Worm (Caenorhabditis elegans) whole organism, young adult: ENCODE data around the gene mrps-2.

Experiments
- B0035.1 ChIP-seq: sonication (generic microtip); optimal IDR thresholded peaks from 2 replicates; lab custom pipeline; 2016; ENCODE audit warnings: missing genetic modification characterization, mild to moderate bottlenecking, missing compliant biosample characterization, missing genotype, missing genetic modification reagents
- B0261.1 ChIP-seq: sonication (generic microtip); optimal IDR thresholded peaks from 2 replicates; lab custom pipeline; 2016; ENCODE audit warnings: mild to moderate bottlenecking, missing genetic modification characterization, moderate library complexity, missing compliant biosample characterization
- F33H1.4 ChIP-seq: fragments of 200-800 bp; sonication (Bioruptor generic); IDR thresholded peaks from 2 replicates; pipeline ENCODE4 v1.3.6; 2022; ENCODE audit warnings: missing genetic modification reagents, missing genetic modification characterization, missing compliant biosample characterization
- F39B2.1 ChIP-seq: fragments of 200-800 bp; sonication (Bioruptor generic); IDR thresholded peaks from 2 replicates; pipeline ENCODE4 v1.3.6; 2022; ENCODE audit warnings: missing genetic modification reagents, missing genetic modification characterization, missing compliant biosample characterization
- F49E8.2 ChIP-seq: sonication (generic microtip); optimal IDR thresholded peaks from 3 replicates; lab custom pipeline; 2017; ENCODE audit warnings: missing genetic modification characterization, mild to moderate bottlenecking, missing compliant biosample characterization, antibody characterized with exemption, moderate library complexity; ENCODE audit not compliant: insufficient read depth
- K11D2.4 ChIP-seq: fragments of 200-800 bp; sonication (Bioruptor generic); IDR thresholded peaks from 2 replicates; pipeline ENCODE4 v1.3.6; 2022; ENCODE audit warnings: missing genetic modification reagents, missing genetic modification characterization, missing compliant biosample characterization
- K12H6.12 ChIP-seq: fragments of 200-800 bp; sonication (Bioruptor generic); optimal IDR thresholded peaks from 2 replicates; lab custom pipeline; 2018; ENCODE audit warnings: mild to moderate bottlenecking, missing genetic modification characterization, missing compliant biosample characterization
- Y67H2A.10 ChIP-seq: fragments of 200-800 bp; sonication (Bioruptor generic); conservative IDR thresholded peaks from 2 replicates; pipeline ENCODE4 v1.3.6; 2022; ENCODE audit warnings: missing genetic modification reagents, missing genetic modification characterization, missing compliant biosample characterization
- akir-1 ChIP-seq: fragments of 200-800 bp; sonication (Bioruptor generic); optimal IDR thresholded peaks from 2 replicates; lab custom pipeline; 2018; ENCODE audit warnings: mild to moderate bottlenecking, missing genetic modification characterization, moderate library complexity, missing compliant biosample characterization
- aptf-3 ChIP-seq: fragments of 200-800 bp; sonication (Bioruptor generic); IDR thresholded peaks from 2 replicates; pipeline ENCODE4 v1.3.6; 2022; ENCODE audit warnings: missing genetic modification characterization, missing compliant biosample characterization
- atf-7 ChIP-seq: sonication (generic microtip); optimal IDR thresholded peaks from 2 replicates; lab custom pipeline; 2017; ENCODE audit warnings: mild to moderate bottlenecking, missing genetic modification characterization, missing compliant biosample characterization
- attf-5 ChIP-seq: fragments of 200-800 bp; sonication (Bioruptor generic); optimal IDR thresholded peaks from 2 replicates; lab custom pipeline; 2018; ENCODE audit warnings: mild to moderate bottlenecking, missing genetic modification characterization, missing compliant biosample characterization
- attf-6 ChIP-seq: fragments of 200-800 bp; sonication (Bioruptor generic); IDR thresholded peaks from 2 replicates; pipeline ENCODE4 v1.3.6; 2022; ENCODE audit warnings: missing genetic modification reagents, missing genetic modification characterization, missing compliant biosample characterization
- bed-1 ChIP-seq: fragments of 200-800 bp; sonication (Bioruptor generic); IDR thresholded peaks from 2 replicates; pipeline ENCODE4 v1.3.6; 2022; ENCODE audit warnings: missing genetic modification reagents, missing genetic modification characterization, missing compliant biosample characterization
- ccch-3 ChIP-seq: fragments of 200-800 bp; sonication (Bioruptor generic); optimal IDR thresholded peaks from 2 replicates; lab custom pipeline; 2018; ENCODE audit warnings: mild to moderate bottlenecking, missing genetic modification characterization, missing compliant biosample characterization
- ceh-27 ChIP-seq: fragments of 200-800 bp; sonication (Bioruptor generic); optimal IDR thresholded peaks from 2 replicates; lab custom pipeline; 2018; ENCODE audit warnings: mild to moderate bottlenecking, missing genetic modification characterization, moderate library complexity, missing compliant biosample characterization
- ceh-40 ChIP-seq: fragments of 200-800 bp; sonication (Bioruptor generic); IDR thresholded peaks from 2 replicates; pipeline ENCODE4 v1.3.6; 2022; ENCODE audit warnings: missing genetic modification characterization, missing compliant biosample characterization
- ceh-58 ChIP-seq: fragments of 200-800 bp; sonication (Bioruptor generic); IDR thresholded peaks from 2 replicates; pipeline ENCODE4 v1.3.6; 2022; ENCODE audit warnings: missing genetic modification characterization, missing compliant biosample characterization
- ceh-91 ChIP-seq: fragments of 200-800 bp; sonication (Bioruptor generic); IDR thresholded peaks from 2 replicates; pipeline ENCODE4 v1.3.6; 2022; ENCODE audit warnings: missing genetic modification reagents, missing genetic modification characterization, missing compliant biosample characterization
- dpff-1 ChIP-seq: sonication (generic microtip); optimal IDR thresholded peaks from 2 replicates; lab custom pipeline; 2017; ENCODE audit warnings: mild to moderate bottlenecking, missing genetic modification characterization, missing compliant biosample characterization
- efl-1 ChIP-seq: fragments of 150-350 bp; optimal IDR thresholded peaks from 2 replicates; lab custom pipeline; 2014; ENCODE audit warnings: missing biosample characterization, missing genetic modification reagents, missing genetic modification characterization
- ekl-4 ChIP-seq: fragments of 200-800 bp; sonication (Bioruptor generic); IDR thresholded peaks from 2 replicates; pipeline ENCODE4 v1.3.6; 2022; ENCODE audit warnings: missing genetic modification reagents, missing genetic modification characterization, missing compliant biosample characterization
- fkh-3 ChIP-seq: sonication (generic microtip); optimal IDR thresholded peaks from 2 replicates; lab custom pipeline; 2016; ENCODE audit warnings: mild to moderate bottlenecking, missing genetic modification characterization, missing compliant biosample characterization
- gei-17 ChIP-seq: fragments of 200-800 bp; sonication (Bioruptor generic); optimal IDR thresholded peaks from 2 replicates; lab custom pipeline; 2018; ENCODE audit warnings: mild to moderate bottlenecking, missing genetic modification characterization, missing compliant biosample characterization
- him-1 ChIP-seq: sonication (generic microtip); optimal IDR thresholded peaks from 2 replicates; lab custom pipeline; 2016; ENCODE audit warnings: missing genotype, missing genetic modification reagents, missing genetic modification characterization, missing compliant biosample characterization
- hlh-12 ChIP-seq: sonication (generic microtip); optimal IDR thresholded peaks from 2 replicates; lab custom pipeline; 2016; ENCODE audit warnings: missing genetic modification characterization, missing compliant biosample characterization
- hsf-1 ChIP-seq: fragments of 200-800 bp; sonication (Bioruptor generic); IDR thresholded peaks from 2 replicates; pipeline ENCODE4 v1.3.6; 2022; ENCODE audit warnings: missing genetic modification reagents, missing genetic modification characterization, missing compliant biosample characterization
- lin-40 ChIP-seq: sonication (generic microtip); optimal IDR thresholded peaks from 2 replicates; lab custom pipeline; 2016; ENCODE audit warnings: missing genetic modification characterization, mild to moderate bottlenecking, missing compliant biosample characterization, missing genotype, missing genetic modification reagents
- lin-54 ChIP-seq: fragments of 200-800 bp; sonication (Bioruptor generic); optimal IDR thresholded peaks from 2 replicates; lab custom pipeline; 2018; ENCODE audit warnings: mild to moderate bottlenecking, missing genetic modification characterization, missing compliant biosample characterization
- lsl-1 ChIP-seq: fragments of 200-800 bp; sonication (Bioruptor generic); optimal IDR thresholded peaks from 2 replicates; lab custom pipeline; 2018; ENCODE audit warnings: mild to moderate bottlenecking, missing genetic modification characterization, moderate library complexity, missing compliant biosample characterization
- lsy-27 ChIP-seq: sonication (generic microtip); optimal IDR thresholded peaks from 2 replicates; lab custom pipeline; 2017; ENCODE audit warnings: missing genetic modification characterization, mild to moderate bottlenecking, missing compliant biosample characterization, antibody characterized with exemption, missing genotype, borderline replicate concordance; ENCODE audit not compliant: insufficient read depth
- madf-10 ChIP-seq: sonication (generic microtip); optimal IDR thresholded peaks from 2 replicates; lab custom pipeline; 2016; ENCODE audit warnings: mild to moderate bottlenecking, missing genetic modification characterization, missing compliant biosample characterization
- madf-3 ChIP-seq: fragments of 200-800 bp; sonication (Bioruptor generic); IDR thresholded peaks from 2 replicates; pipeline ENCODE4 v1.3.6; 2022; ENCODE audit warnings: missing genetic modification reagents, missing genetic modification characterization, missing compliant biosample characterization
- mel-28 ChIP-seq: sonication (generic microtip); optimal IDR thresholded peaks from 2 replicates; lab custom pipeline; 2016; ENCODE audit warnings: borderline replicate concordance, mild to moderate bottlenecking, missing genetic modification characterization, missing compliant biosample characterization
- mes-4 ChIP-seq: sonication (generic microtip); optimal IDR thresholded peaks from 2 replicates; lab custom pipeline; 2016; ENCODE audit warnings: missing genotype, missing genetic modification characterization, missing compliant biosample characterization
- nfya-2 ChIP-seq: fragments of 200-800 bp; sonication (Bioruptor generic); IDR thresholded peaks from 2 replicates; pipeline ENCODE4 v1.3.6; 2022; ENCODE audit warnings: missing genetic modification reagents, missing genetic modification characterization, missing compliant biosample characterization
- nhr-179 ChIP-seq: sonication (generic microtip); optimal IDR thresholded peaks from 2 replicates; lab custom pipeline; 2016; ENCODE audit warnings: mild to moderate bottlenecking, missing genetic modification characterization, missing compliant biosample characterization
- pha-4 ChIP-seq: fragments of 150-350 bp; sonication (generic microtip); optimal IDR thresholded peaks from 2 replicates; lab custom pipeline; 2014; ENCODE audit warnings: missing biosample characterization, missing genetic modification reagents, missing genetic modification characterization
- rcor-1 ChIP-seq: fragments of 200-800 bp; sonication (Bioruptor generic); IDR thresholded peaks from 2 replicates; pipeline ENCODE4 v1.3.6; 2022; ENCODE audit warnings: missing genetic modification reagents, missing genetic modification characterization, missing compliant biosample characterization
- sdz-38 ChIP-seq: sonication (generic microtip); optimal IDR thresholded peaks from 2 replicates; lab custom pipeline; 2016; ENCODE audit warnings: missing genotype, missing genetic modification characterization, missing compliant biosample characterization
- snpc-1.1 ChIP-seq: sonication (generic microtip); optimal IDR thresholded peaks from 2 replicates; lab custom pipeline; 2017; ENCODE audit warnings: missing genetic modification characterization, mild to moderate bottlenecking, missing compliant biosample characterization, antibody characterized with exemption, moderate library complexity, missing genotype, missing genetic modification reagents; ENCODE audit not compliant: insufficient read depth
- snpc-1.3 ChIP-seq: sonication (generic microtip); optimal IDR thresholded peaks from 2 replicates; lab custom pipeline; 2017; ENCODE audit warnings: missing genetic modification characterization, mild to moderate bottlenecking, missing compliant biosample characterization, antibody characterized with exemption, moderate library complexity, missing genotype, missing genetic modification reagents; ENCODE audit not compliant: insufficient read depth
- snpc-3.4 ChIP-seq: sonication (generic microtip); optimal IDR thresholded peaks from 2 replicates; lab custom pipeline; 2017; ENCODE audit warnings: missing genetic modification characterization, mild to moderate bottlenecking, missing compliant biosample characterization, antibody characterized with exemption, moderate library complexity, missing genotype, missing genetic modification reagents
- sptf-2 ChIP-seq: fragments of 200-800 bp; sonication (Bioruptor generic); optimal IDR thresholded peaks from 2 replicates; lab custom pipeline; 2018; ENCODE audit warnings: mild to moderate bottlenecking, missing genetic modification characterization, missing compliant biosample characterization
- unc-130 ChIP-seq: sonication (generic microtip); optimal IDR thresholded peaks from 2 replicates; lab custom pipeline; 2016; ENCODE audit warnings: missing genetic modification reagents, missing genetic modification characterization, missing compliant biosample characterization
- unc-62 ChIP-seq: fragments of 150-350 bp; optimal IDR thresholded peaks from 2 replicates; lab custom pipeline; 2014; ENCODE audit warnings: missing biosample characterization, missing genetic modification reagents, missing genetic modification characterization
- xnd-1 ChIP-seq: sonication (generic microtip); optimal IDR thresholded peaks from 2 replicates; lab custom pipeline; 2016; ENCODE audit warnings: missing genotype, missing genetic modification reagents, missing genetic modification characterization, missing compliant biosample characterization
- ztf-18 ChIP-seq: sonication (generic microtip); optimal IDR thresholded peaks from 2 replicates; lab custom pipeline; 2016; ENCODE audit warnings: missing genotype, mild to moderate bottlenecking, missing genetic modification characterization, missing compliant biosample characterization
- ztf-3 ChIP-seq: fragments of 200-800 bp; sonication (Bioruptor generic); optimal IDR thresholded peaks from 2 replicates; lab custom pipeline; 2018; ENCODE audit warnings: mild to moderate bottlenecking, missing genetic modification characterization, missing compliant biosample characterization

The mrps-2 gene

DNA sequence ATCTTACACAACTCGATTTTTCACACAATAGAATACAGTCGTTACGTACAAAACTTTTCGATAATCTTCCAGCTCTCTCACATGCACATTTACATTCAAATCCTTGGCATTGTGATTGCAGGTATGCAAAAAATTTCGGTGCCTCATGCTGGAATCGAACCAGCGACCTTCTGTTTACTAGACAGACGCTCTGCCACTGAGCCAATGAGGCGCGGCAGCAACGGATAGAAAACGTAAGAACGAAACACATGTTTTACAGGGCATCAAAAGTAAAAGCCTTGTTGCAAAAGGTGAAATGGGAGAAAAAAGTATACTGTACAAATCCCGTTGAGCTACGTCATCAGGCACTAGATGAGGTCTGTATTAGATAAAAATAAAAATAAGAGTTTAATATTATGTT is 30.5 kb downstream of the mrps-2 start (continued):
- TF ChIP-seq madf-3 (GFP tag; lab: Robert Waterston, UW), result no peak
- peak; percentile 34 for TF ChIP-seq snpc-3.4 (tag; lab: Kevin White, UChicago)
- peak; percentile 35; the same call in 1 of the 2 replicates for TF ChIP-seq Y67H2A.10 (GFP tag; lab: Robert Waterston, UW)
- TF ChIP-seq B0261.1 (tag; lab: Kevin White, UChicago), result peak; percentile 89
- TF ChIP-seq F39B2.1 (GFP tag; lab: Robert Waterston, UW), result no peak
- TF ChIP-seq ccch-3 (GFP tag; lab: Kevin White, UChicago), result no peak
- peak; percentile 21 for TF ChIP-seq F49E8.2 (tag; lab: Kevin White, UChicago)
- TF ChIP-seq unc-130 (GFP tag; lab: Kevin White, UChicago), result no peak
- no peak for TF ChIP-seq nfya-2
- TF ChIP-seq aptf-3 (GFP tag; lab: Robert Waterston, UW), result no peak
- TF ChIP-seq hsf-1 (GFP tag; lab: Robert Waterston, UW), result peak; percentile 60; the same call in 1 of the 2 replicates
- TF ChIP-seq efl-1 (GFP tag; lab: Kevin White, UChicago), result no peak
- no peak for TF ChIP-seq ztf-3 (GFP tag; lab: Kevin White, UChicago)
- no peak; the same call in 1 of the 2 replicates for TF ChIP-seq F33H1.4
- TF ChIP-seq akir-1 (GFP tag; lab: Kevin White, UChicago), result no peak
- TF ChIP-seq snpc-1.3 (tag; lab: Kevin White, UChicago), result peak; percentile 47
- TF ChIP-seq mel-28, result no peak
- TF ChIP-seq mes-4, result no peak
- no peak for TF ChIP-seq nhr-179 (tag; lab: Kevin White, UChicago)
- no peak for TF ChIP-seq hlh-12
- no peak for TF ChIP-seq B0035.1 (tag; lab: Kevin White, UChicago)
- peak; percentile 89 for TF ChIP-seq him-1 (tag; lab: Kevin White, UChicago)
- TF ChIP-seq unc-62 (GFP tag; lab: Kevin White, UChicago), result no peak
- TF ChIP-seq K12H6.12 (tag; lab: Kevin White, UChicago), result no peak
- TF ChIP-seq ztf-18 (tag; lab: Kevin White, UChicago), result peak; percentile 47
- TF ChIP-seq pha-4 (tag; lab: Kevin White, UChicago), result no peak
- 0 out of 2 replicates have a peak, but pooled peaks have one; percentile 47 for TF ChIP-seq attf-6 (GFP tag; lab: Robert Waterston, UW)
- no peak for TF ChIP-seq ceh-58 (GFP tag; lab: Robert Waterston, UW)
- no peak for TF ChIP-seq gei-17
- 0 out of 2 replicates have a peak, but pooled peaks have one; percentile 36 for TF ChIP-seq ceh-91 (GFP tag; lab: Robert Waterston, UW)
- TF ChIP-seq rcor-1, result no peak
- TF ChIP-seq lsl-1 (GFP tag; lab: Kevin White, UChicago), result peak; percentile 39
- peak; percentile 43 for TF ChIP-seq attf-5 (GFP tag; lab: Kevin White, UChicago)
- TF ChIP-seq xnd-1, result no peak
- TF ChIP-seq sdz-38, result no peak
- peak; percentile 68 for TF ChIP-seq snpc-1.1 (tag; lab: Kevin White, UChicago)
- no peak for TF ChIP-seq dpff-1
- peak; percentile 29 for TF ChIP-seq lin-54
- peak; percentile 62 for TF ChIP-seq sptf-2 (GFP tag; lab: Kevin White, UChicago)
- TF ChIP-seq bed-1 (GFP tag; lab: Robert Waterston, UW), result no peak
- no peak for TF ChIP-seq lsy-27 (tag; lab: Kevin White, UChicago)
- no peak for TF ChIP-seq fkh-3 (tag; lab: Kevin White, UChicago)
- TF ChIP-seq ceh-27 (GFP tag; lab: Kevin White, UChicago), result peak; percentile 16
- TF ChIP-seq lin-40 (tag; lab: Kevin White, UChicago), result no peak
- no peak for TF ChIP-seq K11D2.4 (GFP tag; lab: Robert Waterston, UW)
- peak; percentile 33 for TF ChIP-seq madf-10
- TF ChIP-seq ekl-4, result no peak
- TF ChIP-seq ceh-40 (GFP tag; lab: Robert Waterston, UW), result peak; percentile 63; the same call in 1 of the 2 replicates
- TF ChIP-seq atf-7, result no peak
